Worm (Caenorhabditis elegans) whole organism, L4/young adult: ENCODE measurements around the gene tag-267.

Experiments used
- W03F9.2 ChIP-seq: fragments of 150-350 bp; optimal IDR thresholded peaks from 2 replicates; lab custom pipeline; 2014; ENCODE audit warnings: missing biosample characterization, missing genetic modification characterization
- dao-5 ChIP-seq: sonication (generic microtip); optimal IDR thresholded peaks from 2 replicates; lab custom pipeline; 2016; ENCODE audit warnings: missing genotype, missing genetic modification characterization, moderate library complexity, missing compliant biosample characterization

ce11 chrIII:626091-626490 lies 14.5 kb upstream of the tag-267 start:
- TF ChIP-seq W03F9.2 (no peak), dao-5 (tag; lab: Kevin White, UChicago) (no peak)
